Worm (Caenorhabditis elegans) whole organism, late embryonic: Measurements from ENCODE around the gene Y38F1A.7.

ENCODE experiments used
- ahr-1 ChIP-seq: sonication (generic microtip); optimal IDR thresholded peaks from 2 replicates; lab custom pipeline; 2016; ENCODE audit warnings: missing genetic modification characterization, missing compliant biosample characterization
- ceh-22 ChIP-seq: sonication (generic microtip); optimal IDR thresholded peaks from 2 replicates; lab custom pipeline; 2017; ENCODE audit warnings: missing biosample characterization, missing genetic modification characterization
- dmd-4 ChIP-seq: sonication (generic microtip); optimal IDR thresholded peaks from 2 replicates; lab custom pipeline; 2016; ENCODE audit warnings: borderline replicate concordance, missing genetic modification characterization, missing compliant biosample characterization
- dve-1 ChIP-seq: sonication (generic microtip); optimal IDR thresholded peaks from 2 replicates; lab custom pipeline; 2017; ENCODE audit warnings: antibody characterized with exemption, mild to moderate bottlenecking, missing genetic modification characterization, missing compliant biosample characterization

ce11 chrII:12965589-12965988 is 32.0 kb downstream of the Y38F1A.7 start:
- TF ChIP-seq ahr-1, result no peak
- no peak for TF ChIP-seq dmd-4
- no peak for TF ChIP-seq dve-1 (tag; lab: Kevin White, UChicago)
- no peak for TF ChIP-seq ceh-22 (tag; lab: Kevin White, UChicago)
